Fruit fly (Drosophila melanogaster): ENCODE data around the gene Sfp24Bd.

Sfp24Bd gene

dm6 chr2L:3639924-3640323, 29.0 kb downstream of the Sfp24Bd start:
- TF ChIP-seq CG12769 (tag; optimal IDR thresholded peaks at IDR 0.05) = peak; percentile 79
- no peak for TF ChIP-seq CG1647 (GFP tag; optimal IDR thresholded peaks at IDR 0.05)
- peak; percentile 28 for TF ChIP-seq CG6765 (GFP tag; optimal IDR thresholded peaks at IDR 0.05)
- TF ChIP-seq CG7987 (GFP tag; optimal IDR thresholded peaks at IDR 0.05) = peak; percentile 8
- TF ChIP-seq sr (GFP tag; IDR thresholded peaks at IDR 0.05) = peak; percentile 42; the same call in 1 of the 3 replicates
- TF ChIP-seq Adf1 (GFP tag; IDR thresholded peaks at IDR 0.05) = peak; percentile 70
- TF ChIP-seq mirr (GFP tag; optimal IDR thresholded peaks at IDR 0.05) = peak; percentile 39
- no peak for TF ChIP-seq da (GFP tag; optimal IDR thresholded peaks at IDR 0.05)
- TF ChIP-seq Doc3 (GFP tag; IDR thresholded peaks at IDR 0.05; ENCODE audit: partially characterized antibody) = no peak
- TF ChIP-seq chinmo (GFP tag; IDR thresholded peaks at IDR 0.05; ENCODE audit: partially characterized antibody) = peak; percentile 59; the same call in 1 of the 4 replicates
- no peak for TF ChIP-seq CG6654 (GFP tag; optimal IDR thresholded peaks at IDR 0.05)
- TF ChIP-seq CG18599 (GFP tag; optimal IDR thresholded peaks at IDR 0.05) = peak; percentile 35
- TF ChIP-seq Deaf1 (tag; optimal IDR thresholded peaks at IDR 0.05) = peak; percentile 97
- no peak for TF ChIP-seq MESR4 (GFP tag; optimal IDR thresholded peaks at IDR 0.05)
- TF ChIP-seq Optix (GFP tag; IDR thresholded peaks at IDR 0.05) = no peak
- no peak for TF ChIP-seq fd3F (GFP tag; optimal IDR thresholded peaks at IDR 0.05)
- no peak for TF ChIP-seq Jarid2 (GFP tag; optimal IDR thresholded peaks at IDR 0.05)
- TF ChIP-seq CG7271 (tag; optimal IDR thresholded peaks at IDR 0.05) = no peak
- peak; percentile 14 for TF ChIP-seq gro (GFP tag; optimal IDR thresholded peaks at IDR 0.05)
- no peak for TF ChIP-seq CG11723 (GFP tag; optimal IDR thresholded peaks at IDR 0.05)
- peak in 1 of 2 experiments; percentile 73 for TF ChIP-seq Pdp1 (GFP tag; optimal IDR thresholded peaks at IDR 0.05)
- TF ChIP-seq CG6791 (GFP tag; IDR thresholded peaks at IDR 0.05; ENCODE audit: partially characterized antibody) = no peak
- TF ChIP-seq HmgZ (tag; optimal IDR thresholded peaks at IDR 0.05) = peak; percentile 19
- no peak for TF ChIP-seq CG1832 (GFP tag; optimal IDR thresholded peaks at IDR 0.05)
- TF ChIP-seq sd (tag; optimal IDR thresholded peaks at IDR 0.05) = peak; percentile 29
- peak; percentile 84 for TF ChIP-seq crol (GFP tag; IDR thresholded peaks at IDR 0.05)
- no peak for TF ChIP-seq Chrac-16 (GFP tag; optimal IDR thresholded peaks at IDR 0.05)
- TF ChIP-seq CG3065 (GFP tag; optimal IDR thresholded peaks at IDR 0.05) = no peak
- no peak for TF ChIP-seq Ets65A (GFP tag)
- no peak for TF ChIP-seq Nf-YA (GFP tag; IDR thresholded peaks at IDR 0.05)
- no peak for TF ChIP-seq bbx (GFP tag; IDR thresholded peaks at IDR 0.05; ENCODE audit: partially characterized antibody)
- no peak for TF ChIP-seq slbo (GFP tag; IDR thresholded peaks at IDR 0.05)
- TF ChIP-seq cg (GFP tag; optimal IDR thresholded peaks at IDR 0.05) = peak; percentile 63
- peak; percentile 16 for TF ChIP-seq Fer1 (GFP tag; optimal IDR thresholded peaks at IDR 0.05)
- TF ChIP-seq Oaz (GFP tag; IDR thresholded peaks at IDR 0.05) = no peak
- no peak for TF ChIP-seq CG9609 (GFP tag; optimal IDR thresholded peaks at IDR 0.05)
- peak; percentile 90 for TF ChIP-seq CG10543 (GFP tag; optimal IDR thresholded peaks at IDR 0.05)
- no peak for TF ChIP-seq Sox102F (GFP tag; optimal IDR thresholded peaks at IDR 0.05)
- no peak for TF ChIP-seq CG13894 (tag; optimal IDR thresholded peaks at IDR 0.05)
- no peak for TF ChIP-seq D19A (tag; optimal IDR thresholded peaks at IDR 0.05)
- TF ChIP-seq exex (tag; optimal IDR thresholded peaks at IDR 0.05) = peak; percentile 14
- no peak for TF ChIP-seq CG13287 (GFP tag; IDR thresholded peaks at IDR 0.05; ENCODE audit: partially characterized antibody)
- TF ChIP-seq Nf-YC (tag; optimal IDR thresholded peaks at IDR 0.05) = peak; percentile 12
- TF ChIP-seq Med (GFP tag) = peak; percentile 77
- TF ChIP-seq ci (GFP tag; IDR thresholded peaks at IDR 0.05) = peak; percentile 22; the same call in 1 of the 3 replicates
- peak; percentile 26 for TF ChIP-seq caup (GFP tag; optimal IDR thresholded peaks at IDR 0.05; ENCODE audit: severe bottlenecking)
- TF ChIP-seq sug (tag; optimal IDR thresholded peaks at IDR 0.05) = peak; percentile 83
- no peak for TF ChIP-seq CHES-1-like (GFP tag; optimal IDR thresholded peaks at IDR 0.05)
- no peak for TF ChIP-seq yki (optimal IDR thresholded peaks at IDR 0.05)
- no peak for TF ChIP-seq Awh (GFP tag; IDR thresholded peaks at IDR 0.05)
